Fruit fly (Drosophila melanogaster): ENCODE results near the gene CG7402.

- no peak for TF ChIP-seq Dfd (GFP tag; optimal IDR thresholded peaks at IDR 0.05)
- TF ChIP-seq Vsx2 (GFP tag; optimal IDR thresholded peaks at IDR 0.05; ENCODE audit: partially characterized antibody), result no peak
- TF ChIP-seq h (GFP tag; optimal IDR thresholded peaks at IDR 0.05), result peak; percentile 8
- TF ChIP-seq psq (GFP tag; optimal IDR thresholded peaks at IDR 0.05), result no peak
- no peak for TF ChIP-seq CG32264 (GFP tag; optimal IDR thresholded peaks at IDR 0.05)
- no peak for TF ChIP-seq fru (GFP tag; optimal IDR thresholded peaks at IDR 0.05)
- TF ChIP-seq OdsH (GFP tag; optimal IDR thresholded peaks at IDR 0.05), result no peak
- TF ChIP-seq ey (GFP tag; optimal IDR thresholded peaks at IDR 0.05), result no peak
- no peak for TF ChIP-seq Myc (optimal IDR thresholded peaks at IDR 0.05)
- TF ChIP-seq CG9705 (GFP tag; optimal IDR thresholded peaks at IDR 0.05), result no peak
- TF ChIP-seq Hr78 (GFP tag; optimal IDR thresholded peaks at IDR 0.05), result no peak
- no peak for TF ChIP-seq Mio (GFP tag; optimal IDR thresholded peaks at IDR 0.05)
- TF ChIP-seq lola (GFP tag; optimal IDR thresholded peaks at IDR 0.05), result no peak
- TF ChIP-seq sv (GFP tag; optimal IDR thresholded peaks at IDR 0.05), result no peak
Measured at dm6 chr3L:17915792-17916540, 28.5 kb downstream of the CG7402 start.
